Fruit fly (Drosophila melanogaster) whole organism, adult: Measurements from ENCODE around the gene TwdlC.

Source experiments
- CG12768 ChIP-seq: fragments of 200-800 bp; sonication (Bioruptor generic); optimal IDR thresholded peaks from 2 replicates; lab custom pipeline; 2017; ENCODE audit warnings: missing biosample characterization, missing genetic modification characterization, mild to moderate bottlenecking, moderate library complexity, missing genetic modification reagents
- CG14711 ChIP-seq: fragments of 200-800 bp; sonication (Bioruptor generic); optimal IDR thresholded peaks from 2 replicates; lab custom pipeline; 2018; ENCODE audit warnings: missing biosample characterization, mild to moderate bottlenecking, missing genetic modification characterization, moderate library complexity
- CG1620 ChIP-seq: fragments of 200-800 bp; sonication (Bioruptor generic); optimal IDR thresholded peaks from 2 replicates; lab custom pipeline; 2016; ENCODE audit warnings: missing biosample characterization, missing genetic modification characterization
- CG7045 ChIP-seq: fragments of 200-800 bp; sonication (Bioruptor generic); optimal IDR thresholded peaks from 2 replicates; lab custom pipeline; 2017; ENCODE audit warnings: missing biosample characterization, mild to moderate bottlenecking, missing genetic modification characterization
- CG7101 ChIP-seq: fragments of 200-800 bp; sonication (Bioruptor generic); optimal IDR thresholded peaks from 2 replicates; lab custom pipeline; 2018; ENCODE audit warnings: missing biosample characterization, mild to moderate bottlenecking, missing genetic modification characterization, moderate library complexity
- Clk ChIP-seq: fragments of 200-800 bp; sonication (Bioruptor generic); optimal IDR thresholded peaks from 2 replicates; lab custom pipeline; 2017; ENCODE audit warnings: missing biosample characterization, missing genetic modification characterization
- Crg-1 ChIP-seq: fragments of 200-800 bp; sonication (Bioruptor generic); optimal IDR thresholded peaks from 2 replicates; lab custom pipeline; 2016; ENCODE audit warnings: missing biosample characterization, missing genetic modification characterization
- Hr96 ChIP-seq: fragments of 200-800 bp; sonication (Bioruptor generic); optimal IDR thresholded peaks from 2 replicates; lab custom pipeline; 2016; ENCODE audit warnings: missing biosample characterization, missing genetic modification characterization
- Mnt ChIP-seq: fragments of 200-800 bp; sonication (Bioruptor generic); optimal IDR thresholded peaks from 2 replicates; lab custom pipeline; 2016; ENCODE audit warnings: missing biosample characterization, mild to moderate bottlenecking, missing genetic modification characterization
- bab1 ChIP-seq: fragments of 200-800 bp; sonication (Bioruptor generic); optimal IDR thresholded peaks from 3 replicates; lab custom pipeline; 2019; ENCODE audit warnings: missing biosample characterization, mild to moderate bottlenecking, missing genetic modification characterization, moderate library complexity
- cnc ChIP-seq, 2 experiments: fragments of >200 bp; optimal IDR thresholded peaks; 2 replicates each; lab custom pipeline; 2017
- pad ChIP-seq: fragments of 200-800 bp; sonication (Bioruptor generic); optimal IDR thresholded peaks from 3 replicates; lab custom pipeline; 2017; ENCODE audit warnings: missing biosample characterization, missing genetic modification characterization, mild to moderate bottlenecking, moderate library complexity, missing genetic modification reagents
- toe ChIP-seq: fragments of 200-800 bp; sonication (Bioruptor generic); optimal IDR thresholded peaks from 2 replicates; lab custom pipeline; 2016; ENCODE audit warnings: missing biosample characterization, missing genetic modification characterization

DNA sequence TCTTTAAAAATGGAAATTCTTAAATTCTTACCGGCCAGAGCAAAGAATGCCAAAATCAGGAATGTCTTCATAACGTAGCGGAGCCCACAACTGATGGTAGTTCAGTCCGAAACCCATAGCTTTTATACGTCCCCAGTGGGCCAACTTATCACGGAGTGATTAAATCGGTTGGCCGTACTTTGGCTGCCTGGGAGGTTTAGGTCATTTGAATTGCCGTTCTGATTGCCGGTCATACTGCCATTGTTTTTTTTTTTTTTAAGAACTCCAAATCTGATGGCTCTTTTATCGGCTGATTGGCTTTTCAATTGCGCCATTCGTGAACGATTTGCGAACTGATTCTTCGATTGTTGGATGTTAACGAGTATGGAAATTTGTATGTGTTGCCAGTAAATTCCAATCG lies 28.5 kb downstream of the TwdlC start, which contains the start of gene CG6277:
- no peak for TF ChIP-seq Clk (GFP tag; lab: Kevin White, UChicago)
- no peak for TF ChIP-seq Crg-1
- no peak for TF ChIP-seq CG12768 (GFP tag; lab: Kevin White, UChicago)
- no peak for TF ChIP-seq CG14711 (tag; lab: Kevin White, UChicago)
- no peak for TF ChIP-seq bab1 (GFP tag; lab: Kevin White, UChicago)
- TF ChIP-seq pad (GFP tag; lab: Kevin White, UChicago), result no peak
- TF ChIP-seq CG7101 (tag; lab: Kevin White, UChicago), result no peak
- no peak for TF ChIP-seq cnc (optimal IDR thresholded peaks at IDR 0.05; lab: Kevin White, UChicago)
- TF ChIP-seq toe (GFP tag; lab: Kevin White, UChicago), result no peak
- TF ChIP-seq Hr96 (GFP tag; lab: Kevin White, UChicago), result no peak
- TF ChIP-seq CG1620 (GFP tag; lab: Kevin White, UChicago), result no peak
- no peak for TF ChIP-seq Mnt
- no peak for TF ChIP-seq CG7045 (GFP tag; lab: Kevin White, UChicago)
